Worm (Caenorhabditis elegans) whole organism, L2 larva: Measurements from ENCODE around the gene srab-26.
A peak's percentile ranks its signal among the peaks of the same experiment; 100 is the strongest.

Source experiments
- C34F6.9 ChIP-seq: fragments of 150-350 bp; optimal IDR thresholded peaks from 2 replicates; lab custom pipeline; 2014; ENCODE audit warnings: missing biosample characterization, missing genetic modification characterization
- Y55F3AM.14 ChIP-seq: fragments of 200-800 bp; sonication (Bioruptor generic); optimal IDR thresholded peaks from 2 replicates; lab custom pipeline; 2018; ENCODE audit warnings: mild to moderate bottlenecking, missing genetic modification characterization, missing compliant biosample characterization
- ZK546.5 ChIP-seq: sonication (generic microtip); optimal IDR thresholded peaks from 2 replicates; lab custom pipeline; 2017; ENCODE audit warnings: missing biosample characterization, missing genetic modification characterization
- alr-1 ChIP-seq: fragments of 150-350 bp; optimal IDR thresholded peaks from 2 replicates; lab custom pipeline; 2014; ENCODE audit warnings: missing biosample characterization, missing genetic modification characterization
- aly-2 ChIP-seq: fragments of 150-350 bp; optimal IDR thresholded peaks from 2 replicates; lab custom pipeline; 2014; ENCODE audit warnings: missing biosample characterization, missing genetic modification characterization
- ama-1 ChIP-seq: fragments of 150-350 bp; optimal IDR thresholded peaks from 2 replicates; lab custom pipeline; 2018; ENCODE audit warnings: inconsistent platforms
- blmp-1 ChIP-seq: sonication (generic microtip); optimal IDR thresholded peaks from 2 replicates; lab custom pipeline; 2017; ENCODE audit warnings: missing genetic modification characterization, mild to moderate bottlenecking, missing compliant biosample characterization, antibody characterized with exemption, moderate library complexity; ENCODE audit not compliant: insufficient read depth
- ceh-82 ChIP-seq: fragments of 150-350 bp; optimal IDR thresholded peaks from 2 replicates; lab custom pipeline; 2014; ENCODE audit warnings: missing biosample characterization, missing genetic modification characterization
- crh-2 ChIP-seq: sonication (generic microtip); optimal IDR thresholded peaks from 2 replicates; lab custom pipeline; 2017; ENCODE audit warnings: missing biosample characterization, missing genetic modification characterization
- egl-27 ChIP-seq: sonication (generic microtip); optimal IDR thresholded peaks from 3 replicates; lab custom pipeline; 2017; ENCODE audit warnings: missing biosample characterization, missing genetic modification reagents, missing genetic modification characterization
- fos-1 ChIP-seq: fragments of 150-350 bp; optimal IDR thresholded peaks from 2 replicates; lab custom pipeline; 2014; ENCODE audit warnings: missing biosample characterization, missing genetic modification characterization
- lsy-2 ChIP-seq, 2 experiments: fragments of 150-350 bp in 1 of 2; sonication (generic microtip) in 1 of 2; optimal IDR thresholded peaks; 2 replicates each; lab custom pipeline; 2014 to 2017; ENCODE audit warnings: missing biosample characterization in 2 of 2, missing genetic modification characterization in 2 of 2
- mab-5 ChIP-seq: fragments of 150-350 bp; optimal IDR thresholded peaks from 2 replicates; lab custom pipeline; 2014; ENCODE audit warnings: missing biosample characterization, missing genetic modification characterization
- mbf-1 ChIP-seq: sonication (generic microtip); optimal IDR thresholded peaks from 2 replicates; lab custom pipeline; 2017; ENCODE audit warnings: missing biosample characterization, missing genetic modification characterization
- nhr-10 ChIP-seq: sonication (generic microtip); optimal IDR thresholded peaks from 2 replicates; lab custom pipeline; 2017; ENCODE audit warnings: missing biosample characterization, missing genetic modification characterization
- nhr-11 ChIP-seq: fragments of 150-350 bp; optimal IDR thresholded peaks from 2 replicates; lab custom pipeline; 2014; ENCODE audit warnings: missing biosample characterization, missing genetic modification characterization
- nhr-129 ChIP-seq: fragments of 150-350 bp; optimal IDR thresholded peaks from 2 replicates; lab custom pipeline; 2014; ENCODE audit warnings: missing biosample characterization, missing genetic modification characterization
- nhr-21 ChIP-seq: fragments of 150-350 bp; optimal IDR thresholded peaks from 2 replicates; lab custom pipeline; 2014; ENCODE audit warnings: missing biosample characterization, missing genetic modification characterization
- nhr-6 ChIP-seq: fragments of 150-350 bp; optimal IDR thresholded peaks from 2 replicates; lab custom pipeline; 2014; ENCODE audit warnings: missing biosample characterization, missing genetic modification characterization
- nhr-77 ChIP-seq: fragments of 150-350 bp; optimal IDR thresholded peaks from 2 replicates; lab custom pipeline; 2014; ENCODE audit warnings: missing biosample characterization, missing genetic modification characterization
- peb-1 ChIP-seq: fragments of 150-350 bp; optimal IDR thresholded peaks from 2 replicates; lab custom pipeline; 2014; ENCODE audit warnings: missing biosample characterization, missing genetic modification characterization
- sem-4 ChIP-seq: fragments of 150-350 bp; optimal IDR thresholded peaks from 2 replicates; lab custom pipeline; 2014; ENCODE audit warnings: missing biosample characterization, missing genetic modification reagents, missing genetic modification characterization
- skn-1 ChIP-seq: sonication (generic microtip); optimal IDR thresholded peaks from 2 replicates; lab custom pipeline; 2017; ENCODE audit warnings: missing biosample characterization, missing genetic modification characterization
- sma-3 ChIP-seq: sonication (generic microtip); optimal IDR thresholded peaks from 2 replicates; lab custom pipeline; 2016; ENCODE audit warnings: missing genetic modification reagents, missing genetic modification characterization, missing compliant biosample characterization
- sma-9 ChIP-seq, 2 experiments: fragments of 150-350 bp in 1 of 2; sonication (generic microtip) in 1 of 2; optimal IDR thresholded peaks; 2 replicates each; lab custom pipeline; 2014 to 2016; ENCODE audit warnings: missing genetic modification characterization in 2 of 2, mild to moderate bottlenecking in 1 of 2, missing biosample characterization in 1 of 2, missing compliant biosample characterization in 1 of 2, missing genetic modification reagents in 1 of 2, moderate library complexity in 1 of 2
- snpc-4 ChIP-seq: fragments of 150-350 bp; optimal IDR thresholded peaks from 2 replicates; lab custom pipeline; 2014; ENCODE audit warnings: missing biosample characterization, missing genetic modification characterization
- unc-39 ChIP-seq: fragments of 150-350 bp; optimal IDR thresholded peaks from 2 replicates; lab custom pipeline; 2014; ENCODE audit warnings: missing biosample characterization, missing genetic modification characterization
- unc-55 ChIP-seq: fragments of 150-350 bp; sonication (generic microtip); optimal IDR thresholded peaks from 3 replicates; lab custom pipeline; 2014; ENCODE audit warnings: missing biosample characterization, missing genetic modification reagents, missing genetic modification characterization
- unc-62 ChIP-seq: fragments of 150-350 bp; optimal IDR thresholded peaks from 2 replicates; lab custom pipeline; 2014; ENCODE audit warnings: missing biosample characterization, missing genetic modification reagents, missing genetic modification characterization
- zag-1 ChIP-seq: fragments of 150-350 bp; optimal IDR thresholded peaks from 2 replicates; lab custom pipeline; 2014; ENCODE audit warnings: missing biosample characterization, missing genetic modification characterization
- ztf-1 ChIP-seq: fragments of 200-800 bp; sonication (Bioruptor generic); conservative IDR thresholded peaks from 2 replicates; pipeline ENCODE4 v1.3.6; 2022; ENCODE audit warnings: missing genetic modification characterization, missing compliant biosample characterization
- ztf-11 ChIP-seq: sonication (generic microtip); optimal IDR thresholded peaks from 2 replicates; lab custom pipeline; 2017; ENCODE audit warnings: missing biosample characterization, missing genetic modification characterization
- ztf-4 ChIP-seq: fragments of 150-350 bp; optimal IDR thresholded peaks from 2 replicates; lab custom pipeline; 2014; ENCODE audit warnings: missing biosample characterization, missing genetic modification characterization

The srab-26 gene

ce11 chrV:9871339-9871738, 8.0 kb downstream of the srab-26 start, which contains the start of gene srab-18:
srab-18 (minus strand) TSS chrV:9871439.
- TF ChIP-seq ztf-11 (tag; lab: Kevin White, UChicago) = no peak
- TF ChIP-seq skn-1 = no peak
- no peak for TF ChIP-seq sma-9 (GFP tag; optimal IDR thresholded peaks at IDR 0.05; lab: Kevin White, UChicago)
- TF ChIP-seq sma-9 (tag; optimal IDR thresholded peaks at IDR 0.05; lab: Kevin White, UChicago) = no peak
- TF ChIP-seq aly-2 = no peak
- no peak for TF ChIP-seq unc-55
- no peak for TF ChIP-seq unc-39
- TF ChIP-seq nhr-11 (tag; lab: Kevin White, UChicago) = no peak
- TF ChIP-seq snpc-4 (tag; lab: Kevin White, UChicago) = no peak
- TF ChIP-seq lsy-2 (tag; optimal IDR thresholded peaks at IDR 0.05; lab: Kevin White, UChicago) = no peak
- no peak for TF ChIP-seq unc-62
- TF ChIP-seq ZK546.5 (tag; lab: Kevin White, UChicago) = no peak
- no peak for TF ChIP-seq egl-27 (tag; lab: Kevin White, UChicago)
- no peak for TF ChIP-seq zag-1
- no peak for TF ChIP-seq ceh-82 (tag; lab: Kevin White, UChicago)
- TF ChIP-seq nhr-77 (tag; lab: Kevin White, UChicago) = no peak
- no peak for TF ChIP-seq ztf-1 (GFP tag; lab: Robert Waterston, UW)
- no peak for TF ChIP-seq nhr-10 (tag; lab: Kevin White, UChicago)
- no peak for TF ChIP-seq peb-1 (tag; lab: Kevin White, UChicago)
- TF ChIP-seq nhr-6 (tag; lab: Kevin White, UChicago) = no peak

ce11 chrV:9868311-9868710, 11.0 kb downstream of the srab-26 start, which contains the start of gene srab-17:
srab-17 (minus strand) TSS chrV:9868411.
- TF ChIP-seq sma-3 (no peak), unc-39 (no peak), nhr-11 (tag; lab: Kevin White, UChicago) (no peak), ZK546.5 (tag; lab: Kevin White, UChicago) (no peak), aly-2 (no peak), nhr-129 (tag; lab: Kevin White, UChicago) (no peak), ztf-1 (GFP tag; lab: Robert Waterston, UW) (no peak), fos-1 (tag; lab: Kevin White, UChicago) (no peak), skn-1 (no peak), nhr-21 (tag; lab: Kevin White, UChicago) (no peak), alr-1 (tag; lab: Kevin White, UChicago) (no peak), blmp-1 (tag; lab: Kevin White, UChicago) (no peak), nhr-10 (tag; lab: Kevin White, UChicago) (no peak), zag-1 (no peak), snpc-4 (tag; lab: Kevin White, UChicago) (no peak), C34F6.9 (tag; lab: Kevin White, UChicago) (no peak), peb-1 (tag; lab: Kevin White, UChicago) (no peak), mab-5 (no peak), ztf-11 (tag; lab: Kevin White, UChicago) (no peak), lsy-2 (tag; optimal IDR thresholded peaks at IDR 0.05; lab: Kevin White, UChicago) (no peak)

ce11 chrV:9860337-9860736, 19.0 kb downstream of the srab-26 start:
- TF ChIP-seq lsy-2 (tag; optimal IDR thresholded peaks at IDR 0.05; lab: Kevin White, UChicago) (peak in 1 of 2 experiments; percentile 82), nhr-10 (tag; lab: Kevin White, UChicago) (no peak), peb-1 (tag; lab: Kevin White, UChicago) (no peak), sma-3 (no peak), egl-27 (tag; lab: Kevin White, UChicago) (no peak), sem-4 (no peak)
- TF ChIP-seq, all 48 proteins: peak for 1

- TF ChIP-seq nhr-129 (tag; lab: Kevin White, UChicago) (no peak), C34F6.9 (tag; lab: Kevin White, UChicago) (no peak), Y55F3AM.14 (GFP tag; lab: Kevin White, UChicago) (no peak), nhr-10 (tag; lab: Kevin White, UChicago) (no peak), blmp-1 (tag; lab: Kevin White, UChicago) (no peak), ama-1 (lab: Kevin White, UChicago) (no peak), mab-5 (no peak), mbf-1 (tag; lab: Kevin White, UChicago) (no peak), sem-4 (no peak)
These were observed 19.4 kb downstream of the srab-26 start, which contains the start of gene lsy-12 for ce11 chrV:9859863-9860262. lsy-12 (minus strand) TSS chrV:9859963.

ce11 chrV:9856978-9857377, 22.3 kb downstream of the srab-26 start:
- TF ChIP-seq ztf-4 (tag; lab: Kevin White, UChicago) (no peak), fos-1 (tag; lab: Kevin White, UChicago) (peak; percentile 6), sma-9 (GFP tag; optimal IDR thresholded peaks at IDR 0.05; lab: Kevin White, UChicago) (peak; percentile 7), sma-9 (tag; optimal IDR thresholded peaks at IDR 0.05; lab: Kevin White, UChicago) (no peak), crh-2 (tag; lab: Kevin White, UChicago) (peak; percentile 39)
